Fruit fly (Drosophila melanogaster) whole organism, embryonic: ENCODE data around the gene Obp99c.
A peak's percentile ranks its signal among the peaks of the same experiment; 100 is the strongest.

ENCODE experiments used
- BtbVII ChIP-seq: fragments of 200-800 bp; sonication (Bioruptor generic); optimal IDR thresholded peaks from 3 replicates; lab custom pipeline; 2017; ENCODE audit warnings: missing biosample characterization, mild to moderate bottlenecking, missing genetic modification characterization
- CG11093 ChIP-seq: fragments of 200-800 bp; sonication (Bioruptor generic); IDR thresholded peaks from 3 replicates; pipeline ENCODE4 v1.3.6; 2022; ENCODE audit warnings: missing biosample characterization, missing genetic modification characterization
- CG11247 ChIP-seq: fragments of 200-800 bp; sonication (Bioruptor generic); IDR thresholded peaks from 2 replicates; pipeline ENCODE4 v1.3.6; 2022; ENCODE audit warnings: missing biosample characterization, missing genetic modification characterization
- CG13287 ChIP-seq: fragments of 200-800 bp; sonication (Bioruptor generic); IDR thresholded peaks from 2 replicates; pipeline ENCODE4 v1.3.6; 2022; ENCODE audit warnings: missing biosample characterization, missing genetic modification characterization; ENCODE audit not compliant: partially characterized antibody
- CG14050 ChIP-seq: fragments of 200-800 bp; sonication (Bioruptor generic); IDR thresholded peaks from 3 replicates; pipeline ENCODE4 v1.3.6; 2022; ENCODE audit warnings: missing biosample characterization, missing genetic modification characterization
- CG14667 ChIP-seq: fragments of 200-800 bp; sonication (Bioruptor generic); IDR thresholded peaks from 2 replicates; pipeline ENCODE4 v1.3.6; 2022; ENCODE audit warnings: missing biosample characterization, missing genetic modification characterization
- CG14860 ChIP-seq: fragments of 200-800 bp; sonication (Bioruptor generic); IDR thresholded peaks from 3 replicates; pipeline ENCODE4 v1.3.6; 2022; ENCODE audit warnings: missing biosample characterization, missing genetic modification characterization; ENCODE audit not compliant: partially characterized antibody
- CG15514 ChIP-seq: fragments of 200-800 bp; sonication (Bioruptor generic); optimal IDR thresholded peaks from 3 replicates; lab custom pipeline; 2017; ENCODE audit warnings: missing biosample characterization, missing genetic modification characterization, mild to moderate bottlenecking, moderate library complexity, missing genetic modification reagents
- CG15601 ChIP-seq: fragments of 200-800 bp; sonication (Bioruptor generic); optimal IDR thresholded peaks from 3 replicates; lab custom pipeline; 2019; ENCODE audit warnings: missing biosample characterization, mild to moderate bottlenecking, missing genetic modification characterization, moderate library complexity
- CG1603 ChIP-seq: fragments of 200-800 bp; sonication (Bioruptor generic); optimal IDR thresholded peaks from 2 replicates; lab custom pipeline; 2019; ENCODE audit warnings: missing biosample characterization, mild to moderate bottlenecking, missing genetic modification characterization, moderate library complexity
- CG16779 ChIP-seq: fragments of 200-800 bp; sonication (Bioruptor generic); IDR thresholded peaks from 2 replicates; pipeline ENCODE4 v1.3.6; 2022; ENCODE audit warnings: missing biosample characterization, missing genetic modification characterization
- CG2129 ChIP-seq: fragments of 200-800 bp; sonication (Bioruptor generic); IDR thresholded peaks from 2 replicates; pipeline ENCODE4 v1.3.6; 2022; ENCODE audit warnings: missing biosample characterization, missing genetic modification characterization; ENCODE audit not compliant: partially characterized antibody
- CG31365 ChIP-seq: fragments of 200-800 bp; sonication (Bioruptor generic); optimal IDR thresholded peaks from 2 replicates; lab custom pipeline; 2018; ENCODE audit warnings: missing biosample characterization, mild to moderate bottlenecking, missing genetic modification characterization
- CG34422 ChIP-seq: fragments of 200-800 bp; sonication (Bioruptor generic); IDR thresholded peaks from 3 replicates; pipeline ENCODE4 v1.3.6; 2022; ENCODE audit warnings: missing biosample characterization, missing genetic modification characterization
- CG6654 ChIP-seq: fragments of 200-800 bp; sonication (Bioruptor generic); optimal IDR thresholded peaks from 2 replicates; lab custom pipeline; 2017; ENCODE audit warnings: missing biosample characterization, mild to moderate bottlenecking, missing genetic modification characterization
- CG6683 ChIP-seq: fragments of 200-800 bp; sonication (Bioruptor generic); optimal IDR thresholded peaks from 2 replicates; lab custom pipeline; 2017; ENCODE audit warnings: missing biosample characterization, mild to moderate bottlenecking, missing genetic modification characterization, missing genetic modification reagents
- CG6689 ChIP-seq: fragments of 200-800 bp; sonication (Bioruptor generic); IDR thresholded peaks from 2 replicates; pipeline ENCODE4 v1.3.6; 2022; ENCODE audit warnings: missing biosample characterization, missing genetic modification characterization
- CG7357 ChIP-seq: fragments of 200-800 bp; sonication (Bioruptor generic); IDR thresholded peaks from 3 replicates; pipeline ENCODE4 v1.3.6; 2022; ENCODE audit warnings: missing biosample characterization, missing genetic modification characterization
- CG8281 ChIP-seq: fragments of 200-800 bp; sonication (Bioruptor generic); optimal IDR thresholded peaks from 2 replicates; lab custom pipeline; 2018; ENCODE audit warnings: missing biosample characterization, mild to moderate bottlenecking, missing genetic modification characterization, moderate library complexity
- CHES-1-like ChIP-seq: fragments of 200-800 bp; sonication (Bioruptor generic); optimal IDR thresholded peaks from 2 replicates; lab custom pipeline; 2016; ENCODE audit warnings: missing biosample characterization, missing genetic modification characterization
- Deaf1 ChIP-seq: fragments of 200-800 bp; optimal IDR thresholded peaks from 3 replicates; lab custom pipeline; 2019; ENCODE audit warnings: missing biosample characterization, mild to moderate bottlenecking, missing genetic modification characterization, moderate library complexity
- Dll ChIP-seq: fragments of 200-800 bp; sonication (Bioruptor generic); IDR thresholded peaks from 4 replicates; pipeline ENCODE4 v1.3.6; 2022; ENCODE audit warnings: missing biosample characterization, missing genetic modification characterization; ENCODE audit not compliant: partially characterized antibody
- HmgZ ChIP-seq: fragments of 200-800 bp; sonication (Bioruptor generic); optimal IDR thresholded peaks from 2 replicates; lab custom pipeline; 2018; ENCODE audit warnings: missing biosample characterization, mild to moderate bottlenecking, missing genetic modification characterization
- Lhr ChIP-seq: fragments of 200-800 bp; sonication (Bioruptor generic); optimal IDR thresholded peaks from 3 replicates; lab custom pipeline; 2017; ENCODE audit warnings: mild to moderate bottlenecking, missing biosample characterization, missing genetic modification reagents, missing genetic modification characterization
- NFAT ChIP-seq: fragments of 200-800 bp; sonication (Bioruptor generic); IDR thresholded peaks from 2 replicates; pipeline ENCODE4 v1.3.6; 2022; ENCODE audit warnings: missing biosample characterization, missing genetic modification characterization
- Sin3A ChIP-seq: fragments of >200 bp; optimal IDR thresholded peaks from 2 replicates; lab custom pipeline; 2018
- Taf1 ChIP-seq: fragments of 200-800 bp; sonication (Bioruptor generic); IDR thresholded peaks from 2 replicates; pipeline ENCODE4 v1.3.6; 2022; ENCODE audit warnings: missing biosample characterization, missing genetic modification characterization
- ash1 ChIP-seq: fragments of 200-800 bp; sonication (Bioruptor generic); optimal IDR thresholded peaks from 2 replicates; lab custom pipeline; 2018; ENCODE audit warnings: missing biosample characterization, mild to moderate bottlenecking, missing genetic modification characterization
- ato ChIP-seq: fragments of 200-800 bp; sonication (Bioruptor generic); IDR thresholded peaks from 2 replicates; pipeline ENCODE4 v1.3.6; 2022; ENCODE audit warnings: missing biosample characterization, missing genetic modification characterization; ENCODE audit not compliant: partially characterized antibody
- br ChIP-seq: fragments of >200 bp; optimal IDR thresholded peaks from 2 replicates; lab custom pipeline; 2017
- caup ChIP-seq: fragments of 200-800 bp; sonication (Bioruptor generic); optimal IDR thresholded peaks from 3 replicates; lab custom pipeline; 2017; ENCODE audit warnings: missing biosample characterization, mild to moderate bottlenecking, missing genetic modification characterization, moderate library complexity; ENCODE audit not compliant: severe bottlenecking
- chif ChIP-seq, 2 experiments: fragments of 200-800 bp; sonication (Bioruptor generic); optimal IDR thresholded peaks; 3 replicates each; lab custom pipeline; 2016; ENCODE audit warnings: missing biosample characterization in 2 of 2, missing genetic modification characterization in 2 of 2
- dm ChIP-seq: fragments of 200-800 bp; sonication (Bioruptor generic); optimal IDR thresholded peaks from 3 replicates; lab custom pipeline; 2016; ENCODE audit warnings: missing biosample characterization, missing genetic modification characterization
- dpn ChIP-seq, 2 experiments: fragments of 200-800 bp; sonication (Bioruptor generic); optimal IDR thresholded peaks; 3 replicates each; lab custom pipeline; 2016; ENCODE audit warnings: missing biosample characterization in 2 of 2, missing genetic modification characterization in 2 of 2
- eyg ChIP-seq: fragments of 200-800 bp; sonication (Bioruptor generic); optimal IDR thresholded peaks from 3 replicates; lab custom pipeline; 2016; ENCODE audit warnings: missing biosample characterization, missing genetic modification characterization
- fd96Cb ChIP-seq: fragments of 200-800 bp; sonication (Bioruptor generic); optimal IDR thresholded peaks from 2 replicates; lab custom pipeline; 2018; ENCODE audit warnings: missing biosample characterization, mild to moderate bottlenecking, missing genetic modification characterization, moderate library complexity
- gcm2 ChIP-seq: fragments of 200-800 bp; sonication (Bioruptor generic); optimal IDR thresholded peaks from 2 replicates; lab custom pipeline; 2016; ENCODE audit warnings: missing biosample characterization, missing genetic modification characterization
- hbn ChIP-seq: fragments of 200-800 bp; sonication (Bioruptor generic); IDR thresholded peaks from 2 replicates; pipeline ENCODE4 v1.3.6; 2022; ENCODE audit warnings: missing biosample characterization, missing genetic modification characterization; ENCODE audit not compliant: partially characterized antibody
- luna ChIP-seq: fragments of 200-800 bp; sonication (Bioruptor generic); optimal IDR thresholded peaks from 2 replicates; lab custom pipeline; 2016; ENCODE audit warnings: missing biosample characterization, missing genetic modification characterization
- mirr ChIP-seq: fragments of 200-800 bp; sonication (Bioruptor generic); optimal IDR thresholded peaks from 3 replicates; lab custom pipeline; 2018; ENCODE audit warnings: missing biosample characterization, mild to moderate bottlenecking, missing genetic modification characterization
- mld ChIP-seq: fragments of 200-800 bp; sonication (Bioruptor generic); IDR thresholded peaks from 3 replicates; pipeline ENCODE4 v1.3.6; 2022; ENCODE audit warnings: missing biosample characterization, missing genetic modification characterization; ENCODE audit not compliant: partially characterized antibody
- onecut ChIP-seq: fragments of 200-800 bp; sonication (Bioruptor generic); IDR thresholded peaks from 2 replicates; pipeline ENCODE4 v1.3.6; 2022; ENCODE audit warnings: missing biosample characterization, missing genetic modification characterization
- peb ChIP-seq: fragments of 200-800 bp; sonication (Bioruptor generic); IDR thresholded peaks from 2 replicates; pipeline ENCODE4 v1.3.6; 2022; ENCODE audit warnings: missing biosample characterization, missing genetic modification characterization
- pho ChIP-seq: fragments of 200-800 bp; sonication (Bioruptor generic); optimal IDR thresholded peaks from 2 replicates; lab custom pipeline; 2016; ENCODE audit warnings: missing biosample characterization, missing genetic modification characterization
- sens-2 ChIP-seq: fragments of 200-800 bp; sonication (Bioruptor generic); IDR thresholded peaks from 2 replicates; pipeline ENCODE4 v1.3.6; 2022; ENCODE audit warnings: missing biosample characterization, missing genetic modification characterization
- slou ChIP-seq: fragments of 200-800 bp; sonication (Bioruptor generic); optimal IDR thresholded peaks from 3 replicates; lab custom pipeline; 2016; ENCODE audit warnings: missing biosample characterization, missing genetic modification characterization
- slp2 ChIP-seq: fragments of 200-800 bp; sonication (Bioruptor generic); optimal IDR thresholded peaks from 2 replicates; lab custom pipeline; 2016; ENCODE audit warnings: missing biosample characterization, missing genetic modification characterization
- ssp ChIP-seq: fragments of 200-800 bp; sonication (Bioruptor generic); IDR thresholded peaks from 2 replicates; pipeline ENCODE4 v1.3.6; 2022; ENCODE audit warnings: missing biosample characterization, missing genetic modification characterization
- tin ChIP-seq: fragments of 200-800 bp; sonication (Bioruptor generic); optimal IDR thresholded peaks from 3 replicates; lab custom pipeline; 2016; ENCODE audit warnings: missing biosample characterization, missing genetic modification characterization
- twi ChIP-seq: fragments of 200-800 bp; optimal IDR thresholded peaks from 2 replicates; lab custom pipeline; 2019; ENCODE audit warnings: missing biosample characterization, mild to moderate bottlenecking, missing genetic modification characterization, moderate library complexity
- zfh1 ChIP-seq: fragments of 200-800 bp; sonication (Bioruptor generic); IDR thresholded peaks from 3 replicates; pipeline ENCODE4 v1.3.6; 2022; ENCODE audit warnings: missing biosample characterization, missing genetic modification characterization

Obp99c gene

dm6 chr3R:29675333-29675732 is 13.8 kb downstream of the Obp99c start, which contains the start of the genes Bub3 and Cap-D2 (continued):
- TF ChIP-seq Lhr (GFP tag; lab: Kevin White, UChicago), result peak; percentile 59
- peak; percentile 68 for TF ChIP-seq HmgZ
- TF ChIP-seq CHES-1-like (GFP tag; lab: Kevin White, UChicago), result peak; percentile 89
- TF ChIP-seq luna (GFP tag; lab: Kevin White, UChicago), result peak; percentile 20
- TF ChIP-seq CG15601 (tag; lab: Kevin White, UChicago), result peak; percentile 50
- 0 out of 2 replicates have a peak, but pooled peaks have one; percentile 25 for TF ChIP-seq ssp
- peak; percentile 55 for TF ChIP-seq fd96Cb
- TF ChIP-seq ash1 (GFP tag; lab: Kevin White, UChicago), result no peak
- peak; percentile 85 for TF ChIP-seq hbn
- peak; percentile 96 for TF ChIP-seq Dll (GFP tag; lab: Robert Waterston, UW)
- peak; percentile 78 for TF ChIP-seq CG14860 (GFP tag; lab: Robert Waterston, UW)
- peak; percentile 54 for TF ChIP-seq CG14667
- TF ChIP-seq CG31365 (tag; lab: Kevin White, UChicago), result peak; percentile 14
- TF ChIP-seq mld (GFP tag; lab: Robert Waterston, UW), result no peak
- TF ChIP-seq Sin3A (lab: Kevin White, UChicago), result peak; percentile 58
- no peak for TF ChIP-seq Deaf1 (tag; lab: Kevin White, UChicago)
- no peak for TF ChIP-seq sens-2 (GFP tag; lab: Robert Waterston, UW)
- TF ChIP-seq CG8281 (tag; lab: Kevin White, UChicago), result no peak
- TF ChIP-seq dm (GFP tag; lab: Kevin White, UChicago), result peak; percentile 37
- TF ChIP-seq Taf1, result peak; percentile 34; the same call in 1 of the 2 replicates
- peak; percentile 43; the same call in 1 of the 2 replicates for TF ChIP-seq ato (GFP tag; lab: Robert Waterston, UW)
- no peak for TF ChIP-seq mirr (GFP tag; lab: Kevin White, UChicago)
- TF ChIP-seq chif (GFP tag; optimal IDR thresholded peaks at IDR 0.05; lab: Kevin White, UChicago), result peak; percentile 71 to 79
- TF ChIP-seq CG2129 (GFP tag; lab: Robert Waterston, UW), result peak; percentile 78
- TF ChIP-seq br, result no peak
- no peak; the same call in 1 of the 2 replicates for TF ChIP-seq peb (GFP tag; lab: Robert Waterston, UW)
- TF ChIP-seq CG34422, result peak; percentile 77
- peak; percentile 53 for TF ChIP-seq CG15514 (GFP tag; lab: Kevin White, UChicago)
- peak; percentile 12 for TF ChIP-seq CG6654 (GFP tag; lab: Kevin White, UChicago)
- peak; percentile 46 for TF ChIP-seq slp2 (GFP tag; lab: Kevin White, UChicago)
- peak; percentile 46; the same call in 1 of the 3 replicates for TF ChIP-seq zfh1 (GFP tag; lab: Robert Waterston, UW)
- no peak; the same call in 1 of the 2 replicates for TF ChIP-seq NFAT (GFP tag; lab: Robert Waterston, UW)
- TF ChIP-seq CG11247 (GFP tag; lab: Robert Waterston, UW), result 0 out of 2 replicates have a peak, but pooled peaks have one; percentile 21
- TF ChIP-seq eyg, result peak; percentile 21
- TF ChIP-seq pho (GFP tag; lab: Kevin White, UChicago), result peak; percentile 77
- no peak for TF ChIP-seq CG7357
- TF ChIP-seq CG6683 (GFP tag; lab: Kevin White, UChicago), result no peak
- no peak for TF ChIP-seq slou (GFP tag; lab: Kevin White, UChicago)
- TF ChIP-seq BtbVII (GFP tag; lab: Kevin White, UChicago), result no peak
- TF ChIP-seq CG14050 (GFP tag; lab: Robert Waterston, UW), result peak; percentile 70
- peak; percentile 81 for TF ChIP-seq tin
- TF ChIP-seq CG11093 (GFP tag; lab: Robert Waterston, UW), result peak; percentile 19; the same call in 1 of the 3 replicates
- TF ChIP-seq twi (tag; lab: Kevin White, UChicago), result peak; percentile 51
- TF ChIP-seq caup (GFP tag; lab: Kevin White, UChicago), result peak; percentile 33
- no peak for TF ChIP-seq onecut (GFP tag; lab: Robert Waterston, UW)
- TF ChIP-seq dpn (GFP tag; optimal IDR thresholded peaks at IDR 0.05; lab: Kevin White, UChicago), result peak; percentile 83 to 84
- TF ChIP-seq CG16779 (GFP tag; lab: Robert Waterston, UW), result no peak
- TF ChIP-seq gcm2, result peak; percentile 38
- peak; percentile 80 for TF ChIP-seq CG1603 (tag; lab: Kevin White, UChicago)
- peak; percentile 61 for TF ChIP-seq CG6689 (GFP tag; lab: Robert Waterston, UW)
- TF ChIP-seq CG13287 (GFP tag; lab: Robert Waterston, UW), result peak; percentile 92
